Fruit fly (Drosophila melanogaster): ENCODE results near the gene Lip3.

The Lip3 gene

dm6 chr3R:13371840-13372680 lies at the start of gene Lip3, which contains the start of gene CG34309:
Gene Lip3 (minus strand): TSS chr3R:13371904.
Gene CG34309 (plus strand): TSS chr3R:13372630.
- no peak for TF ChIP-seq CTCF (optimal IDR thresholded peaks at IDR 0.05)

- TF ChIP-seq CTCF (optimal IDR thresholded peaks at IDR 0.05) = no peak
Measured at dm6 chr3R:13419979-13420378, 48.3 kb upstream of the Lip3 start, which contains the start of gene Ir87a. Gene Ir87a (plus strand): TSS chr3R:13420279.

- no peak for TF ChIP-seq CTCF (optimal IDR thresholded peaks at IDR 0.05)
Measured at dm6 chr3R:13417067-13417595, 45.4 kb upstream of the Lip3 start.

dm6 chr3R:13415186-13415585 lies 43.5 kb upstream of the Lip3 start, which contains the start of gene yellow-e:
Gene yellow-e (minus strand): TSS chr3R:13415286.
- TF ChIP-seq CTCF (optimal IDR thresholded peaks at IDR 0.05) (no peak), CG8478 (optimal IDR thresholded peaks at IDR 0.05) (no peak)

- TF ChIP-seq CG8478 (optimal IDR thresholded peaks at IDR 0.05) = no peak
- TF ChIP-seq CTCF (optimal IDR thresholded peaks at IDR 0.05) = no peak
Measured at dm6 chr3R:13412704-13413103, 41.0 kb upstream of the Lip3 start.

dm6 chr3R:13406898-13407297 lies 35.2 kb upstream of the Lip3 start, which contains the start of gene yellow-e2:
Gene yellow-e2 (minus strand): TSS chr3R:13406998.
- no peak for TF ChIP-seq CG8478 (optimal IDR thresholded peaks at IDR 0.05)

- TF ChIP-seq CTCF (optimal IDR thresholded peaks at IDR 0.05) = no peak
- TF ChIP-seq CG8478 (optimal IDR thresholded peaks at IDR 0.05) = no peak
Measured at dm6 chr3R:13404841-13405441, 33.2 kb upstream of the Lip3 start, which contains the start of gene yellow-e3. Gene yellow-e3 (minus strand): TSS chr3R:13404870.

dm6 chr3R:13403032-13403459 lies 31.3 kb upstream of the Lip3 start, which contains the start of gene Dpm3:
Gene Dpm3 (minus strand): TSS chr3R:13403051.
- TF ChIP-seq CTCF (optimal IDR thresholded peaks at IDR 0.05) = peak; percentile 54 to 59
- TF ChIP-seq CG8478 (optimal IDR thresholded peaks at IDR 0.05) = no peak

dm6 chr3R:13401722-13402296 lies 30.1 kb upstream of the Lip3 start, which contains the start of gene GILT1:
Gene GILT1 (minus strand): TSS chr3R:13401862.
- no peak for TF ChIP-seq CTCF (optimal IDR thresholded peaks at IDR 0.05)

- no peak for TF ChIP-seq CG8478 (optimal IDR thresholded peaks at IDR 0.05)
- TF ChIP-seq CTCF (optimal IDR thresholded peaks at IDR 0.05) = no peak
Measured at dm6 chr3R:13400902-13401721, 29.4 kb upstream of the Lip3 start.

dm6 chr3R:13397535-13397934 lies 25.8 kb upstream of the Lip3 start, which contains the start of gene CG14377:
Gene CG14377 (plus strand): TSS chr3R:13397835.
- TF ChIP-seq CTCF (optimal IDR thresholded peaks at IDR 0.05) (no peak), CG8478 (optimal IDR thresholded peaks at IDR 0.05) (no peak)

dm6 chr3R:13397040-13397439 lies 25.3 kb upstream of the Lip3 start, which contains the start of gene CG14374:
Gene CG14374 (minus strand): TSS chr3R:13397140.
- TF ChIP-seq CTCF (optimal IDR thresholded peaks at IDR 0.05) (no peak), CG8478 (optimal IDR thresholded peaks at IDR 0.05) (no peak)

- TF ChIP-seq CG8478 (optimal IDR thresholded peaks at IDR 0.05) = no peak
- no peak for TF ChIP-seq CTCF (optimal IDR thresholded peaks at IDR 0.05)
Measured at dm6 chr3R:13395133-13395532, 23.4 kb upstream of the Lip3 start, which contains the start of gene CCHa2. Gene CCHa2 (minus strand): TSS chr3R:13395197.

- TF ChIP-seq CG8478 (optimal IDR thresholded peaks at IDR 0.05) = no peak
- TF ChIP-seq CTCF (optimal IDR thresholded peaks at IDR 0.05) = no peak
Measured at dm6 chr3R:13393009-13393408, 21.3 kb upstream of the Lip3 start.

Measured in S2 (cell line).